Fruit fly (Drosophila melanogaster): ENCODE results near the gene CG10077.

Gene CG10077

dm6 chr3L:6943948-6944319 lies 11.8 kb downstream of the CG10077 start (continued):
- TF ChIP-seq Opbp (GFP tag; IDR thresholded peaks at IDR 0.05; ENCODE audit: partially characterized antibody) (no peak), NFAT (GFP tag; IDR thresholded peaks at IDR 0.05) (no peak), Sox102F (GFP tag; optimal IDR thresholded peaks at IDR 0.05) (peak; percentile 50), Hmr (GFP tag; optimal IDR thresholded peaks at IDR 0.05) (peak; percentile 9), CG8924 (tag; optimal IDR thresholded peaks at IDR 0.05) (no peak), CG31365 (tag; optimal IDR thresholded peaks at IDR 0.05) (no peak), Dfd (GFP tag; optimal IDR thresholded peaks at IDR 0.05) (no peak), CG1529 (GFP tag; optimal IDR thresholded peaks at IDR 0.05) (no peak), eyg (GFP tag; optimal IDR thresholded peaks at IDR 0.05) (no peak), CG18619 (GFP tag; optimal IDR thresholded peaks at IDR 0.05) (no peak), tgo (GFP tag; IDR thresholded peaks at IDR 0.05) (no peak), Drgx (GFP tag; IDR thresholded peaks at IDR 0.05) (no peak), HLHmδ (GFP tag; optimal IDR thresholded peaks at IDR 0.05) (no peak), Sox100B (GFP tag; optimal IDR thresholded peaks at IDR 0.05) (no peak), CG3726 (GFP tag; IDR thresholded peaks at IDR 0.05) (no peak), ftz-f1 (GFP tag; optimal IDR thresholded peaks at IDR 0.05) (no peak), wor (GFP tag; IDR thresholded peaks at IDR 0.05) (no peak), CkIIα-i1 (GFP tag; IDR thresholded peaks at IDR 0.05) (no peak), CG9932 (GFP tag; IDR thresholded peaks at IDR 0.05) (no peak), slbo (GFP tag; IDR thresholded peaks at IDR 0.05) (no peak), kay (GFP tag; optimal IDR thresholded peaks at IDR 0.05) (no peak), Awh (GFP tag; IDR thresholded peaks at IDR 0.05) (no peak), CG15601 (tag; optimal IDR thresholded peaks at IDR 0.05) (no peak), ranshi (GFP tag; IDR thresholded peaks at IDR 0.05) (no peak), Atf3 (GFP tag; optimal IDR thresholded peaks at IDR 0.05) (no peak), trem (tag; optimal IDR thresholded peaks at IDR 0.05) (no peak)

- TF ChIP-seq pan (optimal IDR thresholded peaks at IDR 0.05) (no peak), pan (GFP tag; optimal IDR thresholded peaks at IDR 0.05 in 1 of 2, IDR thresholded peaks at IDR 0.05 in 1 of 2) (no peak), otp (GFP tag; IDR thresholded peaks at IDR 0.05) (no peak), grn (GFP tag; optimal IDR thresholded peaks at IDR 0.05) (no peak), pb (GFP tag; optimal IDR thresholded peaks at IDR 0.05) (no peak), fru (optimal IDR thresholded peaks at IDR 0.05) (no peak), CG9797 (GFP tag; optimal IDR thresholded peaks at IDR 0.05) (no peak), CG11723 (GFP tag; optimal IDR thresholded peaks at IDR 0.05) (no peak), pita (GFP tag; optimal IDR thresholded peaks at IDR 0.05) (no peak), sens (GFP tag) (peak; percentile 58), Hmx (GFP tag; optimal IDR thresholded peaks at IDR 0.05) (no peak), nerfin-1 (tag; optimal IDR thresholded peaks at IDR 0.05) (no peak), pzg (GFP tag; optimal IDR thresholded peaks at IDR 0.05) (no peak), tin (GFP tag; optimal IDR thresholded peaks at IDR 0.05) (no peak), Chrac-16 (GFP tag; optimal IDR thresholded peaks at IDR 0.05) (no peak), gce (GFP tag; IDR thresholded peaks at IDR 0.05) (no peak), Dek (tag; optimal IDR thresholded peaks at IDR 0.05) (no peak), Hmr (GFP tag; optimal IDR thresholded peaks at IDR 0.05) (no peak), Rx (GFP tag; IDR thresholded peaks at IDR 0.05) (no peak), CG10959 (GFP tag; IDR thresholded peaks at IDR 0.05) (no peak), onecut (GFP tag; IDR thresholded peaks at IDR 0.05) (peak; percentile 95), crp (GFP tag; optimal IDR thresholded peaks at IDR 0.05) (no peak), rib (GFP tag; IDR thresholded peaks at IDR 0.05) (no peak), CG13287 (GFP tag; IDR thresholded peaks at IDR 0.05; ENCODE audit: partially characterized antibody) (peak; percentile 17; the same call in 1 of the 2 replicates), CG15479 (GFP tag; optimal IDR thresholded peaks at IDR 0.05) (no peak), CG10979 (tag; optimal IDR thresholded peaks at IDR 0.05) (no peak), Mes4 (GFP tag; optimal IDR thresholded peaks at IDR 0.05) (no peak)
Observed at dm6 chr3L:6943204-6943947, 12.3 kb downstream of the CG10077 start.

Data from whole organism, embryonic.